Worm (Caenorhabditis elegans): ENCODE data around the gene F56H9.9.

DNA sequence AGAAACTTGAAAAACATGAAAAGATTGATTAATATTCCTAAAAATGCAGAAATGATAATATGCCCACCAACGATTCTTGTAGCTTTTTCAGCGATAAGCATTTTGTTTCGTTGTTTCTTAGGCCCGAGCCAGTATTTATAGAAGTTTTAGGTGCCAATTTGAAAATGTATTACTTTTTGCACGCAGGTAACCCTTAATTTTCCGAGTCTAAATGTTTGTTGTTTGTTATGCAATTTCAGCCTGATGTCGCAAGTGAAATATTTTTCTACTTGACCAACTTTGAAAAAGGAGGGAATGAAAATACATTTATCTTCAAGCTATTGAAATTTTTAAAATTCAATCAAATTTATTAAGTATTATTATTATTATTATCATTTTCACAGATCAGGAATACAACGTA lies 7.8 kb upstream of the F56H9.9 start, which contains the start of gene srx-113:
- no peak for TF ChIP-seq him-1 (tag; optimal IDR thresholded peaks at IDR 0.05)
- no peak for TF ChIP-seq dao-5 (tag; optimal IDR thresholded peaks at IDR 0.05)
- no peak for TF ChIP-seq W03F9.2 (tag; optimal IDR thresholded peaks at IDR 0.05)
